Fruit fly (Drosophila melanogaster) whole organism, embryonic: ENCODE results near the gene CG31551.

Experiments used
- ATbp ChIP-seq: fragments of 200-800 bp; sonication (Bioruptor generic); optimal IDR thresholded peaks from 2 replicates; lab custom pipeline; 2017; ENCODE audit warnings: missing biosample characterization, mild to moderate bottlenecking, missing genetic modification characterization, missing genetic modification reagents
- Ada2b ChIP-seq: fragments of 200-800 bp; sonication (Bioruptor generic); IDR thresholded peaks from 2 replicates; pipeline ENCODE4 v1.3.6; 2022; ENCODE audit warnings: missing biosample characterization, missing genetic modification characterization
- B-H2 ChIP-seq: fragments of 200-800 bp; sonication (Bioruptor generic); optimal IDR thresholded peaks from 2 replicates; lab custom pipeline; 2018; ENCODE audit warnings: missing biosample characterization, mild to moderate bottlenecking, missing genetic modification characterization
- BtbVII ChIP-seq: fragments of 200-800 bp; sonication (Bioruptor generic); optimal IDR thresholded peaks from 3 replicates; lab custom pipeline; 2017; ENCODE audit warnings: missing biosample characterization, mild to moderate bottlenecking, missing genetic modification characterization
- CG10321 ChIP-seq: fragments of 200-800 bp; sonication (Bioruptor generic); IDR thresholded peaks from 2 replicates; pipeline ENCODE4 v1.3.6; 2022; ENCODE audit warnings: missing biosample characterization, missing genetic modification characterization
- CG10431 ChIP-seq: fragments of 200-800 bp; sonication (Bioruptor generic); optimal IDR thresholded peaks from 3 replicates; lab custom pipeline; 2018; ENCODE audit warnings: missing biosample characterization, mild to moderate bottlenecking, missing genetic modification characterization
- CG10565 ChIP-seq: fragments of 200-800 bp; sonication (Bioruptor generic); optimal IDR thresholded peaks from 3 replicates; lab custom pipeline; 2016; ENCODE audit warnings: missing biosample characterization, mild to moderate bottlenecking, missing genetic modification characterization
- CG11695 ChIP-seq: fragments of 200-800 bp; sonication (Bioruptor generic); IDR thresholded peaks from 3 replicates; pipeline ENCODE4 v1.3.6; 2022; ENCODE audit warnings: missing biosample characterization, missing genetic modification characterization
- CG12071 ChIP-seq: fragments of 200-800 bp; sonication (Bioruptor generic); optimal IDR thresholded peaks from 3 replicates; lab custom pipeline; 2018; ENCODE audit warnings: missing biosample characterization, mild to moderate bottlenecking, missing genetic modification characterization
- CG13123 ChIP-seq: fragments of 200-800 bp; sonication (Bioruptor generic); optimal IDR thresholded peaks from 2 replicates; lab custom pipeline; 2016; ENCODE audit warnings: missing biosample characterization, missing genetic modification characterization
- CG13775 ChIP-seq: fragments of 200-800 bp; sonication (Bioruptor generic); optimal IDR thresholded peaks from 3 replicates; lab custom pipeline; 2017; ENCODE audit warnings: missing biosample characterization, mild to moderate bottlenecking, missing genetic modification characterization
- CG14710 ChIP-seq: fragments of 200-800 bp; sonication (Bioruptor generic); optimal IDR thresholded peaks from 3 replicates; lab custom pipeline; 2019; ENCODE audit warnings: missing biosample characterization, mild to moderate bottlenecking, missing genetic modification characterization, moderate library complexity
- CG15269 ChIP-seq: fragments of 200-800 bp; sonication (Bioruptor generic); optimal IDR thresholded peaks from 2 replicates; lab custom pipeline; 2018; ENCODE audit warnings: missing biosample characterization, mild to moderate bottlenecking, missing genetic modification characterization, moderate library complexity
- CG1647 ChIP-seq: fragments of 200-800 bp; sonication (Bioruptor generic); optimal IDR thresholded peaks from 3 replicates; lab custom pipeline; 2016; ENCODE audit warnings: missing biosample characterization, missing genetic modification characterization
- CG18476 ChIP-seq: fragments of 200-800 bp; sonication (Bioruptor generic); optimal IDR thresholded peaks from 2 replicates; lab custom pipeline; 2016; ENCODE audit warnings: missing biosample characterization, mild to moderate bottlenecking, missing genetic modification characterization
- CG31224 ChIP-seq: fragments of 200-800 bp; sonication (Bioruptor generic); IDR thresholded peaks from 2 replicates; pipeline ENCODE4 v1.3.6; 2022; ENCODE audit warnings: missing biosample characterization, missing genetic modification characterization
- CG3163 ChIP-seq: fragments of 200-800 bp; sonication (Bioruptor generic); optimal IDR thresholded peaks from 3 replicates; lab custom pipeline; 2016; ENCODE audit warnings: missing biosample characterization, missing genetic modification characterization
- CG32772 ChIP-seq: fragments of 200-800 bp; sonication (Bioruptor generic); IDR thresholded peaks from 2 replicates; pipeline ENCODE4 v1.3.6; 2022; ENCODE audit warnings: missing biosample characterization, missing genetic modification characterization
- CG3407 ChIP-seq: fragments of 200-800 bp; sonication (Bioruptor generic); optimal IDR thresholded peaks from 2 replicates; lab custom pipeline; 2018; ENCODE audit warnings: missing biosample characterization, mild to moderate bottlenecking, missing genetic modification characterization
- CG3995 ChIP-seq: fragments of 200-800 bp; sonication (Bioruptor generic); optimal IDR thresholded peaks from 3 replicates; lab custom pipeline; 2016; ENCODE audit warnings: missing biosample characterization, missing genetic modification characterization
- CG4404 ChIP-seq: fragments of 200-800 bp; sonication (Bioruptor generic); IDR thresholded peaks from 2 replicates; pipeline ENCODE4 v1.3.6; 2022; ENCODE audit warnings: missing biosample characterization, missing genetic modification characterization
- CG5180 ChIP-seq: fragments of 200-800 bp; sonication (Bioruptor generic); optimal IDR thresholded peaks from 3 replicates; lab custom pipeline; 2017; ENCODE audit warnings: missing biosample characterization, missing genetic modification characterization, mild to moderate bottlenecking, moderate library complexity, missing genetic modification reagents
- CG7987 ChIP-seq: fragments of 200-800 bp; sonication (Bioruptor generic); optimal IDR thresholded peaks from 2 replicates; lab custom pipeline; 2018; ENCODE audit warnings: missing biosample characterization, mild to moderate bottlenecking, missing genetic modification characterization, moderate library complexity
- CG8281 ChIP-seq: fragments of 200-800 bp; sonication (Bioruptor generic); optimal IDR thresholded peaks from 2 replicates; lab custom pipeline; 2018; ENCODE audit warnings: missing biosample characterization, mild to moderate bottlenecking, missing genetic modification characterization, moderate library complexity
- CG9727 ChIP-seq: fragments of 200-800 bp; sonication (Bioruptor generic); optimal IDR thresholded peaks from 3 replicates; lab custom pipeline; 2017; ENCODE audit warnings: missing biosample characterization, mild to moderate bottlenecking, missing genetic modification characterization
- D ChIP-seq, 2 experiments: fragments of 200-800 bp in 1 of 2; fragments of >200 bp in 1 of 2; sonication (Bioruptor generic) in 1 of 2; optimal IDR thresholded peaks; 2 replicates in 1 of 2; 3 replicates in 1 of 2; lab custom pipeline; 2017; ENCODE audit warnings: mild to moderate bottlenecking in 1 of 2, missing biosample characterization in 1 of 2, missing genetic modification characterization in 1 of 2, missing genetic modification reagents in 1 of 2
- Dip2 ChIP-seq: fragments of 200-800 bp; sonication (Bioruptor generic); IDR thresholded peaks from 2 replicates; pipeline ENCODE4 v1.3.6; 2022; ENCODE audit warnings: missing biosample characterization, missing genetic modification characterization
- Ets97D ChIP-seq: fragments of 200-800 bp; sonication (Bioruptor generic); optimal IDR thresholded peaks from 3 replicates; lab custom pipeline; 2016; ENCODE audit warnings: missing biosample characterization, missing genetic modification characterization
- H2.0 ChIP-seq: fragments of 200-800 bp; sonication (Bioruptor generic); IDR thresholded peaks from 2 replicates; pipeline ENCODE4 v1.3.6; 2022; ENCODE audit warnings: missing biosample characterization, missing genetic modification characterization
- HHEX ChIP-seq: fragments of 200-800 bp; sonication (Bioruptor generic); optimal IDR thresholded peaks from 3 replicates; lab custom pipeline; 2017; ENCODE audit warnings: missing biosample characterization, mild to moderate bottlenecking, missing genetic modification characterization, missing genetic modification reagents
- Hsf ChIP-seq: fragments of 200-800 bp; sonication (Bioruptor generic); optimal IDR thresholded peaks from 3 replicates; lab custom pipeline; 2016; ENCODE audit warnings: missing biosample characterization, missing genetic modification characterization
- Jarid2 ChIP-seq: fragments of 200-800 bp; sonication (Bioruptor generic); optimal IDR thresholded peaks from 3 replicates; lab custom pipeline; 2017; ENCODE audit warnings: mild to moderate bottlenecking, missing biosample characterization, missing genetic modification reagents, missing genetic modification characterization
- Lpt ChIP-seq: fragments of >200 bp; optimal IDR thresholded peaks from 2 replicates; lab custom pipeline; 2018; ENCODE audit warnings: missing biosample characterization, missing genetic modification characterization
- NFAT ChIP-seq: fragments of 200-800 bp; sonication (Bioruptor generic); IDR thresholded peaks from 2 replicates; pipeline ENCODE4 v1.3.6; 2022; ENCODE audit warnings: missing biosample characterization, missing genetic modification characterization
- NK7.1 ChIP-seq: fragments of 200-800 bp; sonication (Bioruptor generic); optimal IDR thresholded peaks from 3 replicates; lab custom pipeline; 2016; ENCODE audit warnings: missing biosample characterization, missing genetic modification characterization
- Oaz ChIP-seq: fragments of 200-800 bp; sonication (Bioruptor generic); IDR thresholded peaks from 2 replicates; pipeline ENCODE4 v1.3.6; 2022; ENCODE audit warnings: missing biosample characterization, missing genetic modification characterization
- Opbp ChIP-seq: fragments of 200-800 bp; sonication (Bioruptor generic); IDR thresholded peaks from 3 replicates; pipeline ENCODE4 v1.3.6; 2022; ENCODE audit warnings: missing biosample characterization, missing genetic modification characterization; ENCODE audit not compliant: partially characterized antibody
- Sin3A ChIP-seq: fragments of >200 bp; optimal IDR thresholded peaks from 2 replicates; lab custom pipeline; 2018
- Six4 ChIP-seq: fragments of 200-800 bp; sonication (Bioruptor generic); optimal IDR thresholded peaks from 2 replicates; lab custom pipeline; 2016; ENCODE audit warnings: missing biosample characterization, missing genetic modification characterization
- Trl ChIP-seq, 3 experiments: fragments of >200 bp in 2 of 3; fragments of 200-800 bp in 1 of 3; sonication (Bioruptor generic) in 1 of 3; optimal IDR thresholded peaks; 2 replicates in 1 of 3; 3 replicates in 2 of 3; lab custom pipeline; 2016 to 2017; ENCODE audit warnings: missing biosample characterization in 1 of 3, missing genetic modification characterization in 1 of 3
- ash1 ChIP-seq: fragments of 200-800 bp; sonication (Bioruptor generic); optimal IDR thresholded peaks from 2 replicates; lab custom pipeline; 2018; ENCODE audit warnings: missing biosample characterization, mild to moderate bottlenecking, missing genetic modification characterization
- corto ChIP-seq: fragments of 200-800 bp; sonication (Bioruptor generic); optimal IDR thresholded peaks from 2 replicates; lab custom pipeline; 2016; ENCODE audit warnings: missing biosample characterization, mild to moderate bottlenecking, missing genetic modification characterization, moderate library complexity
- danr ChIP-seq: fragments of 200-800 bp; sonication (Bioruptor generic); IDR thresholded peaks from 2 replicates; pipeline ENCODE4 v1.3.6; 2022; ENCODE audit warnings: missing biosample characterization, missing genetic modification characterization
- dm ChIP-seq: fragments of 200-800 bp; sonication (Bioruptor generic); optimal IDR thresholded peaks from 3 replicates; lab custom pipeline; 2016; ENCODE audit warnings: missing biosample characterization, missing genetic modification characterization
- eve ChIP-seq, 2 experiments: fragments of >200 bp; optimal IDR thresholded peaks; 2 replicates each; lab custom pipeline; 2017; ENCODE audit warnings: missing biosample characterization in 2 of 2, missing genetic modification characterization in 2 of 2
- ham ChIP-seq: fragments of 200-800 bp; sonication (Bioruptor generic); IDR thresholded peaks from 2 replicates; pipeline ENCODE4 v1.3.6; 2022; ENCODE audit warnings: missing biosample characterization, missing genetic modification characterization
- hb ChIP-seq: fragments of 200-800 bp; sonication (Bioruptor generic); IDR thresholded peaks from 3 replicates; pipeline ENCODE4 v1.3.6; 2022; ENCODE audit warnings: missing biosample characterization, missing genetic modification characterization; ENCODE audit not compliant: partially characterized antibody
- odd ChIP-seq: fragments of 200-800 bp; sonication (Bioruptor generic); optimal IDR thresholded peaks from 2 replicates; lab custom pipeline; 2017; ENCODE audit warnings: missing biosample characterization, mild to moderate bottlenecking, missing genetic modification characterization
- shn ChIP-seq: fragments of 200-800 bp; sonication (Bioruptor generic); optimal IDR thresholded peaks from 3 replicates; lab custom pipeline; 2016; ENCODE audit warnings: missing biosample characterization, missing genetic modification characterization
- slbo ChIP-seq: fragments of 200-800 bp; sonication (Bioruptor generic); IDR thresholded peaks from 2 replicates; pipeline ENCODE4 v1.3.6; 2022; ENCODE audit warnings: missing biosample characterization, missing genetic modification characterization
- yki ChIP-seq: fragments of >200 bp; optimal IDR thresholded peaks from 3 replicates; lab custom pipeline; 2018
- zf30C ChIP-seq: fragments of 200-800 bp; sonication (Bioruptor generic); optimal IDR thresholded peaks from 3 replicates; lab custom pipeline; 2018; ENCODE audit warnings: missing biosample characterization, mild to moderate bottlenecking, missing genetic modification characterization

Gene CG31551

DNA sequence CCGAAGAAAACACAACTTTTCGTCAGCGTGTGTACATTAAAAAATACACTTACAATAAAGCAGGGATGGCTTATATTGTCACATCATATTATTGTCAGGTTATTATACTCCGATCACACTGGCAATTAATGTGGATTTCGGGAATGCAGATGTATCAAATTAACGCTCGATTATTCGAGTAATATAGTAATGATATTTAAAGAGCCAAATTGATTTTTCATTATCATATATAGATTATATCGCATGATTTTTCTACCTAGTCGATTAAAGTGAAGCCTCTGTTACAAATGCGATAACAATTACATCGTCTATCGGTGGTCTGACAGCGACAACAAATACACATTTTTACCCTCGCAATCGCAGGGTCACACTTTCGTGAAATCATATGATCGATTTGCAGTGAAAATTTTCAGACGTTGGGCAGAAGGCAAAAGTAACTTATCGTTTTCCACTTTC is 36.2 kb upstream of the CG31551 start, which contains the start of the genes noi and Vha26 (continued):
- TF ChIP-seq CG1647 (GFP tag; lab: Kevin White, UChicago) (no peak), Hsf (GFP tag; lab: Kevin White, UChicago) (peak; percentile 38), corto (GFP tag; lab: Kevin White, UChicago) (no peak), hb (GFP tag; lab: Robert Waterston, UW) (peak; percentile 59; the same call in 1 of the 3 replicates), CG7987 (GFP tag; lab: Kevin White, UChicago) (no peak), H2.0 (no peak), CG13123 (GFP tag; lab: Kevin White, UChicago) (no peak), NK7.1 (GFP tag; lab: Kevin White, UChicago) (no peak), odd (GFP tag; lab: Kevin White, UChicago) (no peak), dm (peak; percentile 16), CG3995 (peak; percentile 85), Sin3A (lab: Kevin White, UChicago) (peak; percentile 65), CG32772 (no peak), Ada2b (GFP tag; lab: Robert Waterston, UW) (no peak), BtbVII (GFP tag; lab: Kevin White, UChicago) (no peak), slbo (GFP tag; lab: Robert Waterston, UW) (peak; percentile 47), CG9727 (GFP tag; lab: Kevin White, UChicago) (peak; percentile 60), shn (GFP tag; lab: Kevin White, UChicago) (peak; percentile 20), CG10431 (GFP tag; lab: Kevin White, UChicago) (no peak), CG12071 (GFP tag; lab: Kevin White, UChicago) (no peak), danr (GFP tag; lab: Robert Waterston, UW) (no peak), CG13775 (GFP tag; lab: Kevin White, UChicago) (peak; percentile 49), Dip2 (GFP tag; lab: Robert Waterston, UW) (no peak), CG14710 (tag; lab: Kevin White, UChicago) (peak; percentile 99), yki (lab: Kevin White, UChicago) (no peak), CG3163 (GFP tag; lab: Kevin White, UChicago) (no peak), Lpt (GFP tag; lab: Kevin White, UChicago) (no peak), CG3407 (GFP tag; lab: Kevin White, UChicago) (no peak), CG4404 (no peak), Opbp (GFP tag; lab: Robert Waterston, UW) (no peak; the same call in 2 of the 3 replicates), D (optimal IDR thresholded peaks at IDR 0.05; lab: Kevin White, UChicago) (no peak), D (GFP tag; optimal IDR thresholded peaks at IDR 0.05; lab: Kevin White, UChicago) (no peak), eve (GFP tag; optimal IDR thresholded peaks at IDR 0.05; lab: Kevin White, UChicago) (no peak), Trl (optimal IDR thresholded peaks at IDR 0.05; lab: Kevin White, UChicago) (no peak), Trl (GFP tag; optimal IDR thresholded peaks at IDR 0.05; lab: Kevin White, UChicago) (no peak), CG5180 (no peak), CG8281 (tag; lab: Kevin White, UChicago) (no peak), CG15269 (no peak), Oaz (no peak), HHEX (GFP tag; lab: Kevin White, UChicago) (no peak), CG10565 (GFP tag; lab: Kevin White, UChicago) (no peak), Jarid2 (GFP tag; lab: Kevin White, UChicago) (no peak), zf30C (peak; percentile 54), ham (no peak), CG10321 (GFP tag; lab: Robert Waterston, UW) (no peak), NFAT (GFP tag; lab: Robert Waterston, UW) (no peak), CG18476 (GFP tag; lab: Kevin White, UChicago) (peak; percentile 58), CG11695 (no peak), Ets97D (GFP tag; lab: Kevin White, UChicago) (peak; percentile 77), ATbp (GFP tag; lab: Kevin White, UChicago) (no peak), B-H2 (GFP tag; lab: Kevin White, UChicago) (no peak), Six4 (no peak), CG31224 (no peak), ash1 (GFP tag; lab: Kevin White, UChicago) (no peak)
